Worm (Caenorhabditis elegans) whole organism, midembryonic: ENCODE measurements around the gene clec-20.

ENCODE experiments used
- T22C8.4 ChIP-seq: fragments of 200-800 bp; sonication (Bioruptor generic); IDR thresholded peaks from 2 replicates; pipeline ENCODE4 v1.3.6; 2022; ENCODE audit warnings: missing genetic modification characterization, missing compliant biosample characterization
- cog-1 ChIP-seq: sonication (generic microtip); optimal IDR thresholded peaks from 2 replicates; lab custom pipeline; 2016; ENCODE audit warnings: missing genetic modification characterization, missing compliant biosample characterization
- klf-2 ChIP-seq: fragments of 200-800 bp; sonication (Bioruptor generic); conservative IDR thresholded peaks from 2 replicates; pipeline ENCODE4 v1.3.6; 2022; ENCODE audit warnings: missing genetic modification reagents, missing genetic modification characterization, missing compliant biosample characterization
- ref-1 ChIP-seq: fragments of 200-800 bp; sonication (Bioruptor generic); conservative IDR thresholded peaks from 2 replicates; pipeline ENCODE4 v1.3.6; 2022; ENCODE audit warnings: missing genetic modification reagents, missing genetic modification characterization, missing compliant biosample characterization
- tab-1 ChIP-seq: fragments of 200-800 bp; sonication (Bioruptor generic); IDR thresholded peaks from 2 replicates; pipeline ENCODE4 v1.3.6; 2022; ENCODE audit warnings: missing genetic modification characterization, missing compliant biosample characterization
- ztf-23 ChIP-seq: fragments of 200-800 bp; sonication (Bioruptor generic); IDR thresholded peaks from 2 replicates; pipeline ENCODE4 v1.3.6; 2022; ENCODE audit warnings: missing genetic modification reagents, missing genetic modification characterization, missing compliant biosample characterization
- ztf-29 ChIP-seq: fragments of 200-800 bp; sonication (Bioruptor generic); IDR thresholded peaks from 2 replicates; pipeline ENCODE4 v1.3.6; 2022; ENCODE audit warnings: missing genetic modification reagents, missing genetic modification characterization, missing compliant biosample characterization

- TF ChIP-seq cog-1 (tag; lab: Kevin White, UChicago) (no peak), klf-2 (GFP tag; lab: Robert Waterston, UW) (no peak), ref-1 (GFP tag; lab: Robert Waterston, UW) (no peak), T22C8.4 (GFP tag; lab: Robert Waterston, UW) (no peak), ztf-29 (GFP tag; lab: Robert Waterston, UW) (no peak), tab-1 (GFP tag; lab: Robert Waterston, UW) (no peak), ztf-23 (GFP tag; lab: Robert Waterston, UW) (no peak)
Observed at ce11 chrII:1618948-1619347, 23.9 kb upstream of the clec-20 start, which contains the start of gene fbxa-166.
